Worm (Caenorhabditis elegans) whole organism, young adult: ENCODE results near the gene pes-10.

Experiments
- Y56A3A.18 ChIP-seq: fragments of 200-800 bp; sonication (Bioruptor generic); IDR thresholded peaks from 2 replicates; pipeline ENCODE4 v1.3.6; 2022; ENCODE audit warnings: missing genetic modification reagents, missing genetic modification characterization, missing compliant biosample characterization
- akir-1 ChIP-seq: fragments of 200-800 bp; sonication (Bioruptor generic); optimal IDR thresholded peaks from 2 replicates; lab custom pipeline; 2018; ENCODE audit warnings: mild to moderate bottlenecking, missing genetic modification characterization, moderate library complexity, missing compliant biosample characterization
- bed-2 ChIP-seq: fragments of 200-800 bp; sonication (Bioruptor generic); IDR thresholded peaks from 2 replicates; pipeline ENCODE4 v1.3.6; 2022; ENCODE audit warnings: missing genetic modification reagents, missing genetic modification characterization, missing compliant biosample characterization
- chd-7 ChIP-seq: sonication (generic microtip); optimal IDR thresholded peaks from 2 replicates; lab custom pipeline; 2016; ENCODE audit warnings: mild to moderate bottlenecking, missing genetic modification characterization, moderate library complexity, missing compliant biosample characterization
- ets-4 ChIP-seq: fragments of 200-800 bp; sonication (Bioruptor generic); optimal IDR thresholded peaks from 2 replicates; lab custom pipeline; 2018; ENCODE audit warnings: mild to moderate bottlenecking, missing genetic modification characterization, missing compliant biosample characterization
- lin-40 ChIP-seq: sonication (generic microtip); optimal IDR thresholded peaks from 2 replicates; lab custom pipeline; 2016; ENCODE audit warnings: missing genetic modification characterization, mild to moderate bottlenecking, missing compliant biosample characterization, missing genotype, missing genetic modification reagents
- lir-1 ChIP-seq: fragments of 200-800 bp; sonication (Bioruptor generic); conservative IDR thresholded peaks from 2 replicates; pipeline ENCODE4 v1.3.6; 2022; ENCODE audit warnings: missing genetic modification reagents, missing genetic modification characterization, missing compliant biosample characterization
- nhr-90 ChIP-seq: sonication (generic microtip); optimal IDR thresholded peaks from 2 replicates; lab custom pipeline; 2016; ENCODE audit warnings: missing genotype, mild to moderate bottlenecking, missing genetic modification characterization, missing compliant biosample characterization
- unc-130 ChIP-seq: sonication (generic microtip); optimal IDR thresholded peaks from 2 replicates; lab custom pipeline; 2016; ENCODE audit warnings: missing genetic modification reagents, missing genetic modification characterization, missing compliant biosample characterization
- unc-62 ChIP-seq: fragments of 150-350 bp; optimal IDR thresholded peaks from 2 replicates; lab custom pipeline; 2014; ENCODE audit warnings: missing biosample characterization, missing genetic modification reagents, missing genetic modification characterization
- zim-3 ChIP-seq: sonication (generic microtip); optimal IDR thresholded peaks from 2 replicates; lab custom pipeline; 2017; ENCODE audit warnings: mild to moderate bottlenecking, missing genetic modification characterization, moderate library complexity, missing compliant biosample characterization
- ztf-18 ChIP-seq: sonication (generic microtip); optimal IDR thresholded peaks from 2 replicates; lab custom pipeline; 2016; ENCODE audit warnings: missing genotype, mild to moderate bottlenecking, missing genetic modification characterization, missing compliant biosample characterization

DNA sequence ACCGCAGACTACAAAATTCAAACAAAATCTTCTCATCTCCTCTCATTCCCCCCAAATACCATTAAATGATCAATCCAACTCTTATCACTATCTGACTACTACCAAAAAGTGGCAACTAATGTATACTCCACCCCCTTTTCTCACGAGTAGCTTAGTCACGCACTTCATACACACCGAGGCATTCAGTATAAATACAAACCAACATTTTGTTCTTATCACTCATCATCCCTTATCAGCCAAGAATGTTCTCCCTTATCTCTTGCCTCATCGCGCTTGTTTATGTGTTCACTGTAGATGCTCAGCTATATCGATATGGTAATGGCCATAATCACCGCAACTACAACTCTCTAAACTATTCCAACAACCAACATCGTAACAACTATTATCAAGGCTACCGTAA is 24.2 kb downstream of the pes-10 start, which contains the start of gene Y46G5A.36:
- TF ChIP-seq chd-7 (tag; lab: Kevin White, UChicago) (no peak), akir-1 (GFP tag; lab: Kevin White, UChicago) (no peak), unc-62 (GFP tag; lab: Kevin White, UChicago) (no peak), bed-2 (GFP tag; lab: Robert Waterston, UW) (no peak), lin-40 (no peak), lir-1 (GFP tag; lab: Robert Waterston, UW) (no peak), Y56A3A.18 (GFP tag; lab: Robert Waterston, UW) (no peak), unc-130 (GFP tag; lab: Kevin White, UChicago) (no peak), ztf-18 (tag; lab: Kevin White, UChicago) (no peak), nhr-90 (tag; lab: Kevin White, UChicago) (no peak), ets-4 (no peak), zim-3 (no peak)
